Fruit fly (Drosophila melanogaster): ENCODE data around the gene CG44215.
A peak's percentile ranks its signal among the peaks of the same experiment; 100 is the strongest.

The CG44215 gene

dm6 chr3R:14108158-14108921, 45.9 kb downstream of the CG44215 start, which contains the start of gene CG12402 (continued):
- peak; percentile 78 for TF ChIP-seq CG10267 (tag; optimal IDR thresholded peaks at IDR 0.05)
- peak; percentile 95 for TF ChIP-seq CG31441 (GFP tag; IDR thresholded peaks at IDR 0.05)
- peak; percentile 90 for TF ChIP-seq stc (GFP tag; IDR thresholded peaks at IDR 0.05)
- peak; percentile 56 for TF ChIP-seq CG31224 (GFP tag; IDR thresholded peaks at IDR 0.05)
- peak; percentile 84 for TF ChIP-seq az2 (GFP tag; optimal IDR thresholded peaks at IDR 0.05)
- peak; percentile 75 for TF ChIP-seq CG5180 (GFP tag; optimal IDR thresholded peaks at IDR 0.05)
- TF ChIP-seq lab (GFP tag; optimal IDR thresholded peaks at IDR 0.05) = peak; percentile 89
- peak; percentile 57 for TF ChIP-seq Nf-YB (GFP tag; optimal IDR thresholded peaks at IDR 0.05)
- TF ChIP-seq sr (GFP tag; IDR thresholded peaks at IDR 0.05) = peak; percentile 72
- TF ChIP-seq al (GFP tag; IDR thresholded peaks at IDR 0.05) = peak; percentile 25; the same call in 1 of the 2 replicates
- TF ChIP-seq CG34422 (GFP tag; IDR thresholded peaks at IDR 0.05) = peak; percentile 91
- TF ChIP-seq cas (GFP tag; IDR thresholded peaks at IDR 0.05) = peak; percentile 69; the same call in 1 of the 2 replicates
- peak; percentile 80 for TF ChIP-seq BtbVII (GFP tag; optimal IDR thresholded peaks at IDR 0.05)
- TF ChIP-seq Ada2b (GFP tag; IDR thresholded peaks at IDR 0.05) = peak; percentile 88
- TF ChIP-seq slbo (GFP tag; IDR thresholded peaks at IDR 0.05) = peak; percentile 80
- TF ChIP-seq CG42726 (GFP tag; IDR thresholded peaks at IDR 0.05; ENCODE audit: partially characterized antibody) = no peak
- peak; percentile 71 for TF ChIP-seq CG16863 (GFP tag; optimal IDR thresholded peaks at IDR 0.05)
- TF ChIP-seq lov (optimal IDR thresholded peaks at IDR 0.05) = no peak
- peak; percentile 92; the same call in 2 of the 3 replicates for TF ChIP-seq lov (GFP tag; IDR thresholded peaks at IDR 0.05)
- TF ChIP-seq Nf-YC (tag; optimal IDR thresholded peaks at IDR 0.05) = peak; percentile 77
- TF ChIP-seq p53 (GFP tag; optimal IDR thresholded peaks at IDR 0.05) = peak; percentile 2
- peak; percentile 55 for TF ChIP-seq CG12942 (GFP tag; optimal IDR thresholded peaks at IDR 0.05)
- TF ChIP-seq C15 (GFP tag; IDR thresholded peaks at IDR 0.05) = 0 out of 3 replicates have a peak, but pooled peaks have one; percentile 32
- TF ChIP-seq CG15601 (tag; optimal IDR thresholded peaks at IDR 0.05) = peak; percentile 58
- TF ChIP-seq prd (optimal IDR thresholded peaks at IDR 0.05) = no peak
- TF ChIP-seq prd (GFP tag; IDR thresholded peaks at IDR 0.05) = peak; percentile 84
- TF ChIP-seq Eip74EF (GFP tag; optimal IDR thresholded peaks at IDR 0.05) = peak in 1 of 2 experiments; percentile 70
- peak; percentile 83 for TF ChIP-seq onecut (GFP tag; IDR thresholded peaks at IDR 0.05)
- TF ChIP-seq pfk (GFP tag; optimal IDR thresholded peaks at IDR 0.05) = no peak
- TF ChIP-seq Bgb (GFP tag; IDR thresholded peaks at IDR 0.05; ENCODE audit: partially characterized antibody) = no peak
- peak; percentile 19 for TF ChIP-seq HLH54F (GFP tag; optimal IDR thresholded peaks at IDR 0.05)
- peak; percentile 73 for TF ChIP-seq CG1024 (GFP tag; IDR thresholded peaks at IDR 0.05)
- peak; percentile 60 for TF ChIP-seq Kr (GFP tag; optimal IDR thresholded peaks at IDR 0.05)
- peak; percentile 67 for TF ChIP-seq CG10321 (GFP tag; IDR thresholded peaks at IDR 0.05)
- peak; percentile 65 for TF ChIP-seq CG8359 (GFP tag; optimal IDR thresholded peaks at IDR 0.05; ENCODE audit: borderline replicate concordance)
- TF ChIP-seq CG9437 (GFP tag; optimal IDR thresholded peaks at IDR 0.05) = peak; percentile 63
- peak; percentile 77 for TF ChIP-seq CG4730 (GFP tag; IDR thresholded peaks at IDR 0.05)
- TF ChIP-seq gcm (GFP tag; optimal IDR thresholded peaks at IDR 0.05) = peak; percentile 86
- peak; percentile 90 for TF ChIP-seq wek (GFP tag; optimal IDR thresholded peaks at IDR 0.05)
- TF ChIP-seq CG4328 (GFP tag; optimal IDR thresholded peaks at IDR 0.05) = peak; percentile 57
- TF ChIP-seq Stat92E (GFP tag; optimal IDR thresholded peaks at IDR 0.05) = peak in 1 of 3 experiments; percentile 89
- TF ChIP-seq Pdp1 (GFP tag; optimal IDR thresholded peaks at IDR 0.05) = peak; percentile 52 to 93
- peak; percentile 86 for TF ChIP-seq sqz (GFP tag; optimal IDR thresholded peaks at IDR 0.05)
- peak; percentile 66 for TF ChIP-seq CG14710 (tag; optimal IDR thresholded peaks at IDR 0.05)
- TF ChIP-seq Poxn (GFP tag; IDR thresholded peaks at IDR 0.05) = no peak
- peak; percentile 54 for TF ChIP-seq Bdp1 (GFP tag; optimal IDR thresholded peaks at IDR 0.05)
- peak; percentile 34 for TF ChIP-seq bab2 (GFP tag; optimal IDR thresholded peaks at IDR 0.05)
- TF ChIP-seq croc (GFP tag; conservative IDR thresholded peaks at IDR 0.05) = peak; percentile 61
- TF ChIP-seq Gug (GFP tag; IDR thresholded peaks at IDR 0.05) = peak; percentile 70; the same call in 3 of the 4 replicates

Data from whole organism, embryonic.